Worm (Caenorhabditis elegans): ENCODE results near the gene rev-1.

Gene rev-1

DNA sequence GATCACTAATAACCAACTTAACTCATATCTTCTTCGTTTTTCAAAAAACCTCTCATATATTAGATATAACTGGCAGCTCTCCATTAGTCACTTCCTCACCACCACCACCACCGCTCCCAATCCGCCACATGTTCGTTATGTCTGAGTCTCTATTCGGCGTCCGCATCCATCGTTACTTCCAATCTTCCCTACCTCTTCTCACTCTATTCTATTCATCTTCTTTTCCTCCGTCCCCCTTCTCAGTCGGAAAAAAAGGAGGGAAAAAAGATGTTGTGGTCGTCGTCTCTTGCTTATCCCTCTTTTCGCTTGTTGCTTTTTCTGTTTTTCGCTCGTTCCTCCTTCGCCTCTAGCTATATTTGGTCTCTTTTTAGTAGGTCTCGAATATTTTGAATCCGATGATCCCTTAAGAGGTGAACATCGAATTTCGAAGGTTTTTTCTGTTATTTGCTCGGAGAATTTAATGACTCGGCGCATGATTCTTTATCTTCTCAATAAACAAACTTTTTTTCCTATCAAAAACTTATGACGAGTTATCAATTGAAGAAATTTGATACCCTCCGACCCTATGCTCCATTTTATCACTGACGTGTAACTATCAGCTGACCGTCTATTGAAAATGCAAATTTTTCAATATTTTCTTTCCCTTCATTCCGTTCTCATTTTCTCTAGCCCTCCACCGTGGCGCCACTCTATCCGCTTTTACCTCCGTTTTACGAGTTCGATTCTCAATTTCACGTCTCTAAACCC lies 8.4 kb upstream of the rev-1 start (continued):
- TF ChIP-seq nhr-6 (tag; optimal IDR thresholded peaks at IDR 0.05): no peak
- TF ChIP-seq cey-2 (tag; optimal IDR thresholded peaks at IDR 0.05; ENCODE audit: borderline replicate concordance, insufficient read depth): no peak
- peak; percentile 68 for TF ChIP-seq rbr-2 (tag; optimal IDR thresholded peaks at IDR 0.05)
- peak; percentile 40 for TF ChIP-seq fkh-10 (GFP tag; optimal IDR thresholded peaks at IDR 0.05)
- peak; percentile 56 for TF ChIP-seq pqm-1 (tag; optimal IDR thresholded peaks at IDR 0.05)
- peak in 1 of 2 experiments; percentile 11 for TF ChIP-seq mdl-1 (tag; optimal IDR thresholded peaks at IDR 0.05)
- TF ChIP-seq ceh-32 (tag; optimal IDR thresholded peaks at IDR 0.05; ENCODE audit: poor library complexity): no peak
- TF ChIP-seq zfp-2 (tag; optimal IDR thresholded peaks at IDR 0.05): no peak
- TF ChIP-seq nhr-237 (tag; optimal IDR thresholded peaks at IDR 0.05): no peak
- TF ChIP-seq Y75B8A.6 (GFP tag; IDR thresholded peaks at IDR 0.05): no peak
- peak; percentile 53 for TF ChIP-seq mxl-3 (GFP tag; optimal IDR thresholded peaks at IDR 0.05)
- no peak for TF ChIP-seq nhr-42 (GFP tag; IDR thresholded peaks at IDR 0.05)
- TF ChIP-seq Y5F2A.4 (GFP tag; optimal IDR thresholded peaks at IDR 0.05): no peak
- no peak for TF ChIP-seq nhr-76 (tag; optimal IDR thresholded peaks at IDR 0.05)
- TF ChIP-seq egl-43 (GFP tag; IDR thresholded peaks at IDR 0.05): peak; percentile 60
- TF ChIP-seq dmd-6 (GFP tag; IDR thresholded peaks at IDR 0.05): peak; percentile 73
- no peak for TF ChIP-seq ceh-62 (tag; optimal IDR thresholded peaks at IDR 0.05)
- peak; percentile 75; the same call in 1 of the 2 replicates for TF ChIP-seq php-3 (GFP tag; IDR thresholded peaks at IDR 0.05)
- no peak for TF ChIP-seq lin-13 (GFP tag; optimal IDR thresholded peaks at IDR 0.05)
- TF ChIP-seq mes-2 (tag; optimal IDR thresholded peaks at IDR 0.05; ENCODE audit: poor library complexity, severe bottlenecking): peak; percentile 68
- no peak for TF ChIP-seq F44E2.7 (GFP tag; IDR thresholded peaks at IDR 0.05)
- no peak for TF ChIP-seq set-16 (GFP tag; IDR thresholded peaks at IDR 0.05)

DNA sequence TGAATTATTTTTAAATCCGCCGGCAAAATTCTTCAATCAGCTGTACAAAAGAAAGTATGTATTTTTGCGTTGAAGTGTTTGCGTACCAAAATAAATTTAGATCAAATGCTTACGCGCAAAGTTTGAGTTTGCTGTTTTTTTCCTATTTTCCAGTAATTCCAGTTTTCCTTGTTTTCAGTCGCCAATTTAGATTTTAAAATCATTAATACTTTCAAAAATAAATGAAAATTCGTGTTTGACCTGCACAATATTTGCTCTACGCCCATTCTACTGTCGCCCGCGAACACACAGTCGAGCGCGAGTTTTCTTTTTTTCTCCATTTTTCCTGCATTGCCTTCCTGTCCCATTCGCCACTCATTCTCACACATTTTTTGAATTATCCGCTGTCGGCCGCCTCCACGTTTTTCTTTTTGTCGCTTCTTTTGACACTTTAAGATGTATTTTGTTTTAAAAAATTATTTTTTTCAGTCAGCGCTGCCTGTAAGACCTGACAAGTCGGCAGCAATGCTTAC lies 7.6 kb upstream of the rev-1 start, which contains the start of gene ptc-1:
Gene ptc-1, plus strand, starts transcription at position 462 of the 512 bp plus-strand sequence.
- TF ChIP-seq unc-130 (GFP tag; optimal IDR thresholded peaks at IDR 0.05): peak; percentile 25
- TF ChIP-seq lir-3 (tag; optimal IDR thresholded peaks at IDR 0.05): no peak

DNA sequence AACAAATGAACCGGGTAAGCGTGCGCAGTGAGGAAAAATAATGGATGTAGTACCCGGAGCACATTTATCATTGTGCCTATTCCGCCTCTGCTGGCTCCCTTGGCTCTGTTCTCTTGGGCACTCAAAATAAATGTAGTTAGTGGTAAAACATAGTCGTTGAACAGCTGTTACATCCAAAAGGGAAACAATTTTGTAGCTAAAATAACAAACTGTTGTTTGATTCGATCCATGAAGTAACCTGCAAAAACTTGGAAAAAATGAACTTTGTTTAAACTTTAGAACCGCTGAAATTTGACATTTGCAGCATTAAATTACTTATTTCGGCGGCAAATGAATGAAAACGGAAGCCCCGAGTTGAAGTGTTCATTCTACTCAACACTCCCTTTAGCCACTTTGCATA lies 6.8 kb upstream of the rev-1 start:
- TF ChIP-seq unc-130 (GFP tag; optimal IDR thresholded peaks at IDR 0.05): no peak
- TF ChIP-seq tag-97 (GFP tag; IDR thresholded peaks at IDR 0.05): no peak
- no peak for TF ChIP-seq jun-1 (tag; optimal IDR thresholded peaks at IDR 0.05)
- TF ChIP-seq F37D6.2 (tag; optimal IDR thresholded peaks at IDR 0.05): no peak
- peak in 1 of 2 experiments; percentile 68 for TF ChIP-seq unc-62 (GFP tag; optimal IDR thresholded peaks at IDR 0.05 in 1 of 2)
- TF ChIP-seq unc-62 (tag; optimal IDR thresholded peaks at IDR 0.05): no peak
- no peak for TF ChIP-seq ceh-62 (tag; optimal IDR thresholded peaks at IDR 0.05)
- peak; percentile 78 for TF ChIP-seq aha-1 (tag)
- TF ChIP-seq nhr-6 (tag; optimal IDR thresholded peaks at IDR 0.05): no peak

DNA sequence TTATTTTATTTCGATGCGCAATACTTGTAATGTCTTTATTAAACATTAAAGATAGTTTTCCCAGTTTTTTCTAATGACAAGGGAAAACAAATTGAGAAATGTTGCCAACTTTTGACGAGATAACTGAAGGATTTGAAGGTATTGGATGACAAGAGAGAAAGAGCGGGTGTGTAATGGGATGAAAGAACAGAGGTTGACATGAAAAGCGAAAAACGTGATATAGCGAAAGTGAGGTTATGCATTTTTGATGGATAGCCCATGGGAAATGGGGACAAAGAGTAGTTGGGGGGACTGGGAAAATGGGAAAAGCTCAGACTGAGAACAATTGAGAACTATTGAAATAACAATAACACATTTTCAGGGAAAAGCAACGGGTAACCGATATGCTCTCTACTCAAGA lies 5.2 kb upstream of the rev-1 start:
- TF ChIP-seq T20F7.1 (GFP tag; optimal IDR thresholded peaks at IDR 0.05) (peak; percentile 1), dmd-6 (GFP tag; IDR thresholded peaks at IDR 0.05) (no peak), hmg-1.1 (GFP tag; IDR thresholded peaks at IDR 0.05) (no peak), hlh-30 (tag; optimal IDR thresholded peaks at IDR 0.05; ENCODE audit: insufficient read depth) (peak; percentile 19), zag-1 (tag; optimal IDR thresholded peaks at IDR 0.05) (no peak), ztf-11 (tag; optimal IDR thresholded peaks at IDR 0.05) (no peak), spr-3 (GFP tag; optimal IDR thresholded peaks at IDR 0.05) (no peak), lsy-2 (tag; optimal IDR thresholded peaks at IDR 0.05) (peak in 1 of 2 experiments; percentile 0), ceh-32 (tag; optimal IDR thresholded peaks at IDR 0.05; ENCODE audit: poor library complexity) (no peak), madf-9 (GFP tag; conservative IDR thresholded peaks at IDR 0.05) (0 out of 2 replicates have a peak, but pooled peaks have one; percentile 36), zfp-2 (tag; optimal IDR thresholded peaks at IDR 0.05) (no peak), skn-1 (tag; optimal IDR thresholded peaks at IDR 0.05) (no peak), unc-62 (GFP tag; optimal IDR thresholded peaks at IDR 0.05 in 1 of 2) (peak in 1 of 2 experiments; percentile 98), unc-62 (tag; optimal IDR thresholded peaks at IDR 0.05) (no peak), duxl-1 (tag; optimal IDR thresholded peaks at IDR 0.05; ENCODE audit: poor library complexity) (no peak), pha-4 (GFP tag; IDR thresholded peaks at IDR 0.05) (no peak), pha-4 (tag; optimal IDR thresholded peaks at IDR 0.05) (no peak), mep-1 (tag; optimal IDR thresholded peaks at IDR 0.05) (no peak), ztf-7 (tag; optimal IDR thresholded peaks at IDR 0.05) (no peak), nhr-77 (tag; optimal IDR thresholded peaks at IDR 0.05) (no peak)

Data from whole organism, L4 larva.